Worm (Caenorhabditis elegans) whole organism, L3 larva: Measurements from ENCODE around the gene C02C6.14.

Source experiments
- R02D3.7 ChIP-seq: fragments of 150-350 bp; optimal IDR thresholded peaks from 2 replicates; lab custom pipeline; 2014; ENCODE audit warnings: missing biosample characterization, missing genetic modification characterization
- ZK546.5 ChIP-seq: sonication (generic microtip); optimal IDR thresholded peaks from 2 replicates; lab custom pipeline; 2017; ENCODE audit warnings: missing biosample characterization, missing genetic modification characterization
- aly-2 ChIP-seq: fragments of 150-350 bp; optimal IDR thresholded peaks from 2 replicates; lab custom pipeline; 2014; ENCODE audit warnings: missing biosample characterization, missing genetic modification characterization
- ama-1 ChIP-seq: fragments of 150-350 bp; optimal IDR thresholded peaks from 2 replicates; lab custom pipeline; 2018
- ceh-82 ChIP-seq: fragments of 150-350 bp; optimal IDR thresholded peaks from 2 replicates; lab custom pipeline; 2014; ENCODE audit warnings: missing biosample characterization, missing genetic modification characterization
- ceh-9 ChIP-seq: sonication (generic microtip); optimal IDR thresholded peaks from 2 replicates; lab custom pipeline; 2018; ENCODE audit warnings: missing biosample characterization, missing genetic modification characterization
- daf-12 ChIP-seq: fragments of 150-350 bp; optimal IDR thresholded peaks from 2 replicates; lab custom pipeline; 2014; ENCODE audit warnings: missing biosample characterization, missing genetic modification reagents, missing genetic modification characterization
- egl-27 ChIP-seq: sonication (generic microtip); optimal IDR thresholded peaks from 4 replicates; lab custom pipeline; 2017; ENCODE audit warnings: missing biosample characterization, missing genetic modification reagents, missing genetic modification characterization
- egl-5 ChIP-seq: fragments of 150-350 bp; optimal IDR thresholded peaks from 2 replicates; lab custom pipeline; 2017; ENCODE audit warnings: missing biosample characterization, missing genetic modification reagents, missing genetic modification characterization, inconsistent platforms
- elt-1 ChIP-seq: fragments of 150-350 bp; optimal IDR thresholded peaks from 2 replicates; lab custom pipeline; 2014; ENCODE audit warnings: missing biosample characterization, missing genetic modification characterization
- elt-2 ChIP-seq: sonication (generic microtip); optimal IDR thresholded peaks from 2 replicates; lab custom pipeline; 2016; ENCODE audit warnings: missing genetic modification reagents, mild to moderate bottlenecking, missing genetic modification characterization, missing compliant biosample characterization
- elt-3 ChIP-seq, 3 experiments: fragments of 150-350 bp in 1 of 3; sonication (generic microtip) in 2 of 3; optimal IDR thresholded peaks; 2 replicates in 2 of 3; 4 replicates in 1 of 3; lab custom pipeline; 2014 to 2017; ENCODE audit warnings: missing biosample characterization in 3 of 3, missing genetic modification characterization in 3 of 3
- eor-1 ChIP-seq, 2 experiments: fragments of 150-350 bp; optimal IDR thresholded peaks; 2 replicates each; lab custom pipeline; 2014 to 2018; ENCODE audit warnings: missing biosample characterization in 2 of 2, missing genetic modification characterization in 2 of 2
- fkh-10 ChIP-seq: sonication (generic microtip); optimal IDR thresholded peaks from 2 replicates; lab custom pipeline; 2017; ENCODE audit warnings: missing biosample characterization, missing genetic modification reagents, missing genetic modification characterization
- fos-1 ChIP-seq: fragments of 150-350 bp; optimal IDR thresholded peaks from 2 replicates; lab custom pipeline; 2014; ENCODE audit warnings: missing biosample characterization, missing genetic modification characterization
- jun-1 ChIP-seq: fragments of 150-350 bp; optimal IDR thresholded peaks from 2 replicates; lab custom pipeline; 2014; ENCODE audit warnings: missing biosample characterization, missing genetic modification reagents, missing genetic modification characterization
- lin-39 ChIP-seq: fragments of 150-350 bp; optimal IDR thresholded peaks from 2 replicates; lab custom pipeline; 2018; ENCODE audit warnings: missing biosample characterization, missing genetic modification reagents, missing genetic modification characterization
- mdl-1 ChIP-seq: fragments of 150-350 bp; optimal IDR thresholded peaks from 2 replicates; lab custom pipeline; 2014; ENCODE audit warnings: missing biosample characterization, missing genetic modification characterization
- mml-1 ChIP-seq: fragments of 150-350 bp; sonication (generic microtip); optimal IDR thresholded peaks from 3 replicates; lab custom pipeline; 2014; ENCODE audit warnings: missing biosample characterization, missing genetic modification characterization
- nfya-1 ChIP-seq: sonication (generic microtip); optimal IDR thresholded peaks from 2 replicates; lab custom pipeline; 2017; ENCODE audit warnings: missing genetic modification characterization, mild to moderate bottlenecking, missing compliant biosample characterization, antibody characterized with exemption, moderate library complexity; ENCODE audit not compliant: insufficient read depth
- nhr-11 ChIP-seq: fragments of 150-350 bp; optimal IDR thresholded peaks from 2 replicates; lab custom pipeline; 2014; ENCODE audit warnings: missing biosample characterization, missing genetic modification characterization
- nhr-12 ChIP-seq: fragments of 150-350 bp; optimal IDR thresholded peaks from 2 replicates; lab custom pipeline; 2014; ENCODE audit warnings: missing biosample characterization, missing genetic modification characterization
- nhr-23 ChIP-seq: fragments of 150-350 bp; optimal IDR thresholded peaks from 2 replicates; lab custom pipeline; 2014; ENCODE audit warnings: missing biosample characterization, missing genetic modification reagents, missing genetic modification characterization
- nhr-237 ChIP-seq: fragments of 150-350 bp; optimal IDR thresholded peaks from 2 replicates; lab custom pipeline; 2014; ENCODE audit warnings: missing biosample characterization, missing genetic modification characterization
- nhr-25 ChIP-seq: sonication (generic microtip); optimal IDR thresholded peaks from 2 replicates; lab custom pipeline; 2017; ENCODE audit warnings: missing biosample characterization, missing genetic modification characterization
- nhr-43 ChIP-seq: sonication (generic microtip); optimal IDR thresholded peaks from 2 replicates; lab custom pipeline; 2016; ENCODE audit warnings: mild to moderate bottlenecking, missing genetic modification characterization, missing compliant biosample characterization; ENCODE audit not compliant: poor library complexity, severe bottlenecking
- nhr-67 ChIP-seq: fragments of 150-350 bp; optimal IDR thresholded peaks from 2 replicates; lab custom pipeline; 2014; ENCODE audit warnings: missing biosample characterization, missing genetic modification characterization
- nhr-76 ChIP-seq: fragments of 150-350 bp; sonication (generic microtip); optimal IDR thresholded peaks from 5 replicates; lab custom pipeline; 2014; ENCODE audit warnings: missing biosample characterization, missing genetic modification characterization
- sea-2 ChIP-seq: fragments of 150-350 bp; sonication (generic microtip); optimal IDR thresholded peaks from 4 replicates; lab custom pipeline; 2014; ENCODE audit warnings: missing biosample characterization, missing genetic modification reagents, missing genetic modification characterization
- skn-1 ChIP-seq: fragments of 150-350 bp; optimal IDR thresholded peaks from 2 replicates; lab custom pipeline; 2014; ENCODE audit warnings: missing biosample characterization, missing genetic modification characterization
- unc-62 ChIP-seq: fragments of 150-350 bp; sonication (generic microtip); optimal IDR thresholded peaks from 4 replicates; lab custom pipeline; 2014; ENCODE audit warnings: missing biosample characterization, missing genetic modification reagents, missing genetic modification characterization
- ztf-11 ChIP-seq: fragments of 150-350 bp; optimal IDR thresholded peaks from 2 replicates; lab custom pipeline; 2014; ENCODE audit warnings: missing biosample characterization, missing genetic modification characterization
- ztf-4 ChIP-seq: fragments of 150-350 bp; optimal IDR thresholded peaks from 2 replicates; lab custom pipeline; 2014; ENCODE audit warnings: missing biosample characterization, missing genetic modification characterization

C02C6.14 gene

DNA sequence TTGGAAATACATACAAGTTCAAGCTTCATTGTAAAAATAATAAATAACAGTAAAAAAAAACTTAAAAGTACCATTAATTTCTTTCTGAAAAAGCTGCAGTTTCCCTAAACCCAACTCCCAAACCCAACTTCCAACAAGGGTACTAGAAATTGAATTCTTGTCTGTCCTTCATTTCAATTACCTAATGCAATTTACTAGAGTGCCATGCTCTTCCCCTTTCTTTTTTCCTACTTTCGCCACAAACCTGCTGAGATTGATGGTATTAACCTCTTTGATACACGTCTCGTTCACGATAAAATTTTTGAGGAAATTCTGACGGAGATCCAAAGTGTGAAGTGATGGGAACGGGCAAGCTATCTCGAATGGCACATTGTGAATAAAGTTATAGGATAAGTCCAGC lies 10.4 kb downstream of the C02C6.14 start:
- TF ChIP-seq nhr-67 (tag; lab: Kevin White, UChicago) (no peak), fos-1 (tag; lab: Kevin White, UChicago) (no peak), nhr-43 (tag; lab: Kevin White, UChicago) (no peak), daf-12 (tag; lab: Kevin White, UChicago) (no peak), jun-1 (tag; lab: Kevin White, UChicago) (no peak), ceh-9 (tag; lab: Kevin White, UChicago) (no peak), unc-62 (GFP tag; lab: Kevin White, UChicago) (no peak), elt-1 (tag; lab: Kevin White, UChicago) (no peak), nhr-25 (tag; lab: Kevin White, UChicago) (no peak), elt-2 (tag; lab: Kevin White, UChicago) (no peak), aly-2 (tag; lab: Kevin White, UChicago) (no peak), mml-1 (no peak), ceh-82 (tag; lab: Kevin White, UChicago) (no peak), egl-5 (tag; lab: Kevin White, UChicago) (no peak), nhr-76 (tag; lab: Kevin White, UChicago) (no peak), ZK546.5 (tag; lab: Kevin White, UChicago) (no peak), lin-39 (tag; lab: Kevin White, UChicago) (no peak), nhr-237 (tag; lab: Kevin White, UChicago) (no peak)

ce11 chrX:15550769-15551168 lies 13.3 kb downstream of the C02C6.14 start:
- no peak for TF ChIP-seq ztf-11 (tag; lab: Kevin White, UChicago)
- no peak for TF ChIP-seq fkh-10 (GFP tag; lab: Kevin White, UChicago)
- TF ChIP-seq R02D3.7, result no peak
- no peak for TF ChIP-seq eor-1 (tag; optimal IDR thresholded peaks at IDR 0.05; lab: Kevin White, UChicago)
- TF ChIP-seq nhr-12, result no peak
- no peak for TF ChIP-seq lin-39 (tag; lab: Kevin White, UChicago)
- no peak for TF ChIP-seq mdl-1 (tag; lab: Kevin White, UChicago)
- no peak for TF ChIP-seq elt-3 (tag; optimal IDR thresholded peaks at IDR 0.05; lab: Kevin White, UChicago)
- no peak for TF ChIP-seq ceh-82 (tag; lab: Kevin White, UChicago)
- no peak for TF ChIP-seq aly-2 (tag; lab: Kevin White, UChicago)
- TF ChIP-seq egl-27 (tag; lab: Kevin White, UChicago), result no peak
- TF ChIP-seq skn-1, result no peak
- no peak for TF ChIP-seq ama-1 (lab: Kevin White, UChicago)
- no peak for TF ChIP-seq ceh-9 (tag; lab: Kevin White, UChicago)
- no peak for TF ChIP-seq nhr-11
- TF ChIP-seq ztf-4 (tag; lab: Kevin White, UChicago), result no peak
- TF ChIP-seq sea-2 (GFP tag; lab: Kevin White, UChicago), result no peak

ce11 chrX:15552024-15552769 lies 14.7 kb downstream of the C02C6.14 start:
- TF ChIP-seq nhr-23 (tag; lab: Kevin White, UChicago) (no peak), egl-27 (tag; lab: Kevin White, UChicago) (no peak), R02D3.7 (no peak), ztf-4 (tag; lab: Kevin White, UChicago) (no peak), ZK546.5 (tag; lab: Kevin White, UChicago) (no peak), nhr-237 (tag; lab: Kevin White, UChicago) (no peak), ceh-82 (tag; lab: Kevin White, UChicago) (no peak)

DNA sequence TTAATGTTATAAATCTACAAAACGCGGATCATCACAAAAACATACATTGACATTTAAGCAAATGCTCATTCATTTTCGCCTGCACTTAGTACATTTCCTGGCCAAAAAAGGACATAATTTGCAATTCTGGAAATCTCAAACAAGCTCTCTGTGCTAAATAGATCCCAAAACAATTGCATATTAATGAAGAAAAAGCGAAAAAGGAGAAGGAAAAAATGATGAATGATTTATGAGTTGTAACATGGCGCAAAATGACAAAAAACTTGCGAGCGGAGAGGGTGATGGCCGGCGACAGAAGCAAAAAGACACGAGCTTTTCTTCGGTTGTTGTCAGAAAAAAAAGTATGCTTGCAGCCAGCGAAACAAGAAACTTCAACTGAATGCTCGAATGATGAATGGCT lies 17.4 kb downstream of the C02C6.14 start:
- TF ChIP-seq nfya-1 (tag; lab: Kevin White, UChicago) (peak; percentile 26), lin-39 (tag; lab: Kevin White, UChicago) (no peak)

DNA sequence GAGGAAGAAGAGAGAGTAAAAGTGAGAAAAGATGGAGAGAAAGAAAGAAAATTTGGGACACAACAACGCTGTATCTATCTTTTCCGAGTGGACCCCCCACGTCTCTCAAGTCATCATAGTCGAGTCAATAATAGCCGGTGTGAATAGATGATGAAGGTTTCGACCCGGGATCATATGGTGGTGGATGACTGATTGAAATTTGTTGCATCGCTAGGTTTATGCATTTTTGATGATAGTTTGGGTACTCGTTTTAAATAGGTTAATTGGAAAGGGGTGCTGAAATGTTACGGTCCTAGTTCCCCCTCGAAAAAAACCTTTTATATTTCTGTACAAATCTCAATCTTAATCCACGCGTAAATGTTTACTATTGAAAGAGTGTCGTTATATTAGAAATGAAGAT lies 18.1 kb downstream of the C02C6.14 start:
- TF ChIP-seq lin-39 (tag; lab: Kevin White, UChicago), result peak; percentile 2
- TF ChIP-seq ztf-4 (tag; lab: Kevin White, UChicago), result no peak
